Fruit fly (Drosophila melanogaster) whole organism, prepupa: ENCODE data around the gene tipE.

Source experiments
- Blimp-1 ChIP-seq: fragments of 200-800 bp; sonication (Bioruptor generic); optimal IDR thresholded peaks from 3 replicates; lab custom pipeline; 2017; ENCODE audit warnings: missing biosample characterization, missing genetic modification characterization, mild to moderate bottlenecking, moderate library complexity, missing genetic modification reagents
- CG11294 ChIP-seq: fragments of 200-800 bp; sonication (Bioruptor generic); IDR thresholded peaks from 2 replicates; pipeline ENCODE4 v1.3.6; 2022; ENCODE audit warnings: missing biosample characterization, missing genetic modification characterization
- CG15336 ChIP-seq: fragments of 200-800 bp; sonication (Bioruptor generic); IDR thresholded peaks from 2 replicates; pipeline ENCODE4 v1.3.6; 2022; ENCODE audit warnings: missing biosample characterization, missing genetic modification characterization
- CG1621 ChIP-seq: fragments of 200-800 bp; sonication (Bioruptor generic); optimal IDR thresholded peaks from 3 replicates; lab custom pipeline; 2018; ENCODE audit warnings: missing biosample characterization, mild to moderate bottlenecking, missing genetic modification characterization
- CG16779 ChIP-seq: fragments of 200-800 bp; sonication (Bioruptor generic); optimal IDR thresholded peaks from 3 replicates; lab custom pipeline; 2017; ENCODE audit warnings: missing biosample characterization, mild to moderate bottlenecking, missing genetic modification characterization
- CG3032 ChIP-seq: fragments of 200-800 bp; optimal IDR thresholded peaks from 2 replicates; lab custom pipeline; 2019; ENCODE audit warnings: missing biosample characterization, mild to moderate bottlenecking, missing genetic modification characterization, moderate library complexity
- CG31627 ChIP-seq: fragments of 200-800 bp; sonication (Bioruptor generic); optimal IDR thresholded peaks from 3 replicates; lab custom pipeline; 2016; ENCODE audit warnings: missing biosample characterization, missing genetic modification characterization
- CG32006 ChIP-seq: fragments of 200-800 bp; sonication (Bioruptor generic); optimal IDR thresholded peaks from 3 replicates; lab custom pipeline; 2017; ENCODE audit warnings: missing biosample characterization, mild to moderate bottlenecking, missing genetic modification characterization
- CG34406 ChIP-seq: fragments of 200-800 bp; sonication (Bioruptor generic); optimal IDR thresholded peaks from 3 replicates; lab custom pipeline; 2016; ENCODE audit warnings: missing biosample characterization, missing genetic modification characterization
- CG3919 ChIP-seq: fragments of 200-800 bp; sonication (Bioruptor generic); optimal IDR thresholded peaks from 3 replicates; lab custom pipeline; 2016; ENCODE audit warnings: missing biosample characterization, missing genetic modification characterization
- CG4318 ChIP-seq: fragments of 200-800 bp; sonication (Bioruptor generic); optimal IDR thresholded peaks from 3 replicates; lab custom pipeline; 2017; ENCODE audit warnings: missing biosample characterization, mild to moderate bottlenecking, missing genetic modification characterization
- CG6163 ChIP-seq: fragments of 200-800 bp; sonication (Bioruptor generic); IDR thresholded peaks from 3 replicates; pipeline ENCODE4 v1.3.6; 2022; ENCODE audit warnings: missing biosample characterization, missing genetic modification characterization
- CG6276 ChIP-seq: fragments of 200-800 bp; sonication (Bioruptor generic); optimal IDR thresholded peaks from 2 replicates; lab custom pipeline; 2017; ENCODE audit warnings: missing biosample characterization, mild to moderate bottlenecking, missing genetic modification characterization
- CG6808 ChIP-seq: fragments of 200-800 bp; sonication (Bioruptor generic); optimal IDR thresholded peaks from 3 replicates; lab custom pipeline; 2017; ENCODE audit warnings: missing biosample characterization, missing genetic modification characterization, mild to moderate bottlenecking, moderate library complexity, missing genetic modification reagents
- CG6854 ChIP-seq: fragments of 200-800 bp; sonication (Bioruptor generic); optimal IDR thresholded peaks from 2 replicates; lab custom pipeline; 2017; ENCODE audit warnings: missing biosample characterization, mild to moderate bottlenecking, missing genetic modification characterization
- CG9139 ChIP-seq: fragments of 200-800 bp; sonication (Bioruptor generic); optimal IDR thresholded peaks from 3 replicates; lab custom pipeline; 2017; ENCODE audit warnings: missing biosample characterization, mild to moderate bottlenecking, missing genetic modification characterization
- Eip75B ChIP-seq: fragments of 200-800 bp; sonication (Bioruptor generic); optimal IDR thresholded peaks from 3 replicates; lab custom pipeline; 2016; ENCODE audit warnings: missing biosample characterization, missing genetic modification characterization
- Eip78C ChIP-seq: fragments of 200-800 bp; sonication (Bioruptor generic); peaks from one replicate; lab custom pipeline; 2016; ENCODE audit warnings: missing biosample characterization, missing genetic modification characterization
- Eip93F ChIP-seq: fragments of 200-800 bp; sonication (Bioruptor generic); optimal IDR thresholded peaks from 2 replicates; lab custom pipeline; 2016; ENCODE audit warnings: missing biosample characterization, mild to moderate bottlenecking, missing genetic modification characterization
- Ets21C ChIP-seq: fragments of 200-800 bp; sonication (Bioruptor generic); optimal IDR thresholded peaks from 3 replicates; lab custom pipeline; 2016; ENCODE audit warnings: missing biosample characterization, missing genetic modification characterization
- Ets96B ChIP-seq: fragments of 200-800 bp; optimal IDR thresholded peaks from 2 replicates; lab custom pipeline; 2019; ENCODE audit warnings: missing biosample characterization, mild to moderate bottlenecking, missing genetic modification characterization, moderate library complexity
- Gug ChIP-seq: fragments of 200-800 bp; sonication (Bioruptor generic); IDR thresholded peaks from 2 replicates; pipeline ENCODE4 v1.3.6; 2022; ENCODE audit warnings: missing biosample characterization, missing genetic modification characterization
- Hr39 ChIP-seq: fragments of 200-800 bp; sonication (Bioruptor generic); optimal IDR thresholded peaks from 2 replicates; lab custom pipeline; 2016; ENCODE audit warnings: missing biosample characterization, missing genetic modification characterization
- Met ChIP-seq: fragments of 200-800 bp; sonication (Bioruptor generic); optimal IDR thresholded peaks from 3 replicates; lab custom pipeline; 2016; ENCODE audit warnings: missing biosample characterization, missing genetic modification characterization
- OdsH ChIP-seq: fragments of 200-800 bp; sonication (Bioruptor generic); optimal IDR thresholded peaks from 3 replicates; lab custom pipeline; 2016; ENCODE audit warnings: missing biosample characterization, missing genetic modification characterization
- Sox14 ChIP-seq: fragments of 200-800 bp; sonication (Bioruptor generic); optimal IDR thresholded peaks from 3 replicates; lab custom pipeline; 2016; ENCODE audit warnings: missing biosample characterization, missing genetic modification characterization
- Sox15 ChIP-seq: fragments of 200-800 bp; sonication (Bioruptor generic); optimal IDR thresholded peaks from 3 replicates; lab custom pipeline; 2016; ENCODE audit warnings: missing biosample characterization, missing genetic modification characterization
- achi ChIP-seq: fragments of 200-800 bp; sonication (Bioruptor generic); optimal IDR thresholded peaks from 3 replicates; lab custom pipeline; 2016; ENCODE audit warnings: missing biosample characterization, missing genetic modification characterization
- cyc ChIP-seq: fragments of 200-800 bp; sonication (Bioruptor generic); optimal IDR thresholded peaks from 3 replicates; lab custom pipeline; 2016; ENCODE audit warnings: missing biosample characterization, missing genetic modification characterization
- dac ChIP-seq: fragments of 200-800 bp; sonication (Bioruptor generic); optimal IDR thresholded peaks from 2 replicates; lab custom pipeline; 2017; ENCODE audit warnings: missing biosample characterization, mild to moderate bottlenecking, missing genetic modification characterization
- dsx ChIP-seq: fragments of 200-800 bp; optimal IDR thresholded peaks from 3 replicates; lab custom pipeline; 2019; ENCODE audit warnings: missing biosample characterization, mild to moderate bottlenecking, missing genetic modification characterization, moderate library complexity; ENCODE audit not compliant: poor library complexity, severe bottlenecking
- eg ChIP-seq: fragments of 200-800 bp; sonication (Bioruptor generic); IDR thresholded peaks from 3 replicates; pipeline ENCODE4 v1.3.6; 2022; ENCODE audit warnings: missing biosample characterization, missing genetic modification characterization
- esn ChIP-seq: fragments of 200-800 bp; sonication (Bioruptor generic); optimal IDR thresholded peaks from 2 replicates; lab custom pipeline; 2016; ENCODE audit warnings: missing biosample characterization, mild to moderate bottlenecking, missing genetic modification characterization, moderate library complexity
- fd85E ChIP-seq: fragments of 200-800 bp; sonication (Bioruptor generic); optimal IDR thresholded peaks from 3 replicates; lab custom pipeline; 2016; ENCODE audit warnings: missing biosample characterization, missing genetic modification characterization
- fkh ChIP-seq: fragments of 200-800 bp; sonication (Bioruptor generic); optimal IDR thresholded peaks from 3 replicates; lab custom pipeline; 2017; ENCODE audit warnings: missing biosample characterization, mild to moderate bottlenecking, missing genetic modification characterization, moderate library complexity
- lz ChIP-seq: fragments of 200-800 bp; sonication (Bioruptor generic); optimal IDR thresholded peaks from 3 replicates; lab custom pipeline; 2016; ENCODE audit warnings: missing biosample characterization, missing genetic modification characterization
- pdm3 ChIP-seq: fragments of 200-800 bp; sonication (Bioruptor generic); optimal IDR thresholded peaks from 3 replicates; lab custom pipeline; 2016; ENCODE audit warnings: missing biosample characterization, missing genetic modification characterization
- salr ChIP-seq, 2 experiments: fragments of 200-800 bp; sonication (Bioruptor generic); optimal IDR thresholded peaks; 3 replicates each; lab custom pipeline; 2016 to 2018; ENCODE audit warnings: missing biosample characterization in 2 of 2, missing genetic modification characterization in 2 of 2, mild to moderate bottlenecking in 1 of 2
- ss ChIP-seq, 2 experiments: fragments of 200-800 bp; sonication (Bioruptor generic); optimal IDR thresholded peaks; 2 replicates in 1 of 2; 3 replicates in 1 of 2; lab custom pipeline; 2017 to 2018; ENCODE audit warnings: mild to moderate bottlenecking in 2 of 2, missing biosample characterization in 2 of 2, missing genetic modification characterization in 2 of 2, moderate library complexity in 1 of 2
- svp ChIP-seq: fragments of 200-800 bp; sonication (Bioruptor generic); peaks from one replicate; lab custom pipeline; 2016; ENCODE audit warnings: missing biosample characterization, missing genetic modification characterization
- topi ChIP-seq: fragments of 200-800 bp; sonication (Bioruptor generic); optimal IDR thresholded peaks from 3 replicates; lab custom pipeline; 2016; ENCODE audit warnings: missing biosample characterization, missing genetic modification characterization

tipE gene

dm6 chr3L:4158361-4158760, 29.9 kb upstream of the tipE start (continued):
- TF ChIP-seq CG31627 (peak; percentile 28), fkh (GFP tag; lab: Kevin White, UChicago) (no peak), CG4318 (GFP tag; lab: Kevin White, UChicago) (peak; percentile 41), Sox14 (GFP tag; lab: Kevin White, UChicago) (peak; percentile 51), Ets21C (GFP tag; lab: Kevin White, UChicago) (peak; percentile 1), fd85E (peak; percentile 18), CG6276 (GFP tag; lab: Kevin White, UChicago) (no peak), CG3919 (GFP tag; lab: Kevin White, UChicago) (peak; percentile 73)

DNA sequence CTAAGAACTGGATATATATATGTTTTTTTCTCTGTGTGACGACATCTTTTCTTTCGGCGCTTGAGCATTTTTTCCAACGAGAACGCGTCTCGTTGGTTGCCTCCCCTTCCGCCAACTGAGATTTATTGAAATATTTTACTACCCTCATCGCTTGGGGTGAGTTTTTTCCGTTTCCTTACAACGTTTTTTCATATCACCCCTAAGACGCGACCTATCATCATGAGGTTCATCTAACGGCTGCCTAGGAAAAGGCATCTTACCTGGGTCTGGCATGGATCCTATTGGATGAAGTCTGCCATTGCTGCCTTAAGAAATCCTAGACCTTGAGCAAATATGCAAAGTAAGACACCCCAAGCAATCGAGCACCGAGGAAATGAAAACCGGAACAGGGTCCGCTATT, 29.0 kb upstream of the tipE start:
- TF ChIP-seq Ets96B (tag; lab: Kevin White, UChicago), result no peak
- TF ChIP-seq CG3032 (tag; lab: Kevin White, UChicago), result no peak
- TF ChIP-seq CG9139 (GFP tag; lab: Kevin White, UChicago), result no peak
- TF ChIP-seq cyc (GFP tag; lab: Kevin White, UChicago), result no peak
- TF ChIP-seq CG6808 (GFP tag; lab: Kevin White, UChicago), result no peak
- TF ChIP-seq esn (GFP tag; lab: Kevin White, UChicago), result no peak
- TF ChIP-seq Eip75B (GFP tag; lab: Kevin White, UChicago), result no peak
- no peak for TF ChIP-seq ss (GFP tag; optimal IDR thresholded peaks at IDR 0.05; lab: Kevin White, UChicago)
- no peak for TF ChIP-seq Gug (GFP tag; lab: Robert Waterston, UW)
- TF ChIP-seq dac (GFP tag; lab: Kevin White, UChicago), result no peak
- no peak for TF ChIP-seq achi (GFP tag; lab: Kevin White, UChicago)
- TF ChIP-seq fkh (GFP tag; lab: Kevin White, UChicago), result no peak
- TF ChIP-seq CG34406 (GFP tag; lab: Kevin White, UChicago), result no peak
- no peak for TF ChIP-seq dsx (GFP tag; lab: Kevin White, UChicago)
- TF ChIP-seq CG11294, result no peak

dm6 chr3L:4160926-4161325, 27.4 kb upstream of the tipE start, which contains the start of gene nab:
TSS of gene nab (minus strand) at chr3L:4160932.
- TF ChIP-seq CG3919 (GFP tag; lab: Kevin White, UChicago), result no peak
- no peak for TF ChIP-seq Met (GFP tag; lab: Kevin White, UChicago)
- TF ChIP-seq CG32006 (GFP tag; lab: Kevin White, UChicago), result no peak
- no peak for TF ChIP-seq dsx (GFP tag; lab: Kevin White, UChicago)
- TF ChIP-seq CG6854 (GFP tag; lab: Kevin White, UChicago), result peak; percentile 48
- no peak for TF ChIP-seq lz (GFP tag; lab: Kevin White, UChicago)
- peak; percentile 1 for TF ChIP-seq Eip93F
- TF ChIP-seq Sox14 (GFP tag; lab: Kevin White, UChicago), result no peak
- no peak for TF ChIP-seq Ets96B (tag; lab: Kevin White, UChicago)
- no peak for TF ChIP-seq Hr39
- no peak for TF ChIP-seq CG15336 (GFP tag; lab: Robert Waterston, UW)
- no peak for TF ChIP-seq salr (GFP tag; optimal IDR thresholded peaks at IDR 0.05; lab: Kevin White, UChicago)
- peak; percentile 21 for TF ChIP-seq Eip78C (GFP tag; lab: Kevin White, UChicago)
- TF ChIP-seq Sox15 (GFP tag; lab: Kevin White, UChicago), result no peak
- TF ChIP-seq svp, result no peak
- no peak for TF ChIP-seq CG9139 (GFP tag; lab: Kevin White, UChicago)
- no peak for TF ChIP-seq CG3032 (tag; lab: Kevin White, UChicago)
- TF ChIP-seq eg (GFP tag; lab: Robert Waterston, UW), result no peak
- TF ChIP-seq dac (GFP tag; lab: Kevin White, UChicago), result no peak
- peak; percentile 93 for TF ChIP-seq Blimp-1 (GFP tag; lab: Kevin White, UChicago)
- no peak for TF ChIP-seq CG6163 (GFP tag; lab: Robert Waterston, UW)
- TF ChIP-seq topi (GFP tag; lab: Kevin White, UChicago), result no peak
- TF ChIP-seq CG11294, result no peak
- TF ChIP-seq CG1621 (tag; lab: Kevin White, UChicago), result no peak
- TF ChIP-seq CG16779, result no peak
- no peak for TF ChIP-seq fkh (GFP tag; lab: Kevin White, UChicago)
- no peak for TF ChIP-seq pdm3 (GFP tag; lab: Kevin White, UChicago)
- no peak for TF ChIP-seq OdsH (GFP tag; lab: Kevin White, UChicago)
- TF ChIP-seq ss (GFP tag; optimal IDR thresholded peaks at IDR 0.05; lab: Kevin White, UChicago), result peak in 1 of 2 experiments; percentile 12
- TF ChIP-seq, all 60 proteins: peak for 5
